Fruit fly (Drosophila melanogaster) whole organism, embryonic: ENCODE measurements around the gene NELF-B.

Source experiments
- Atf-2 ChIP-seq: fragments of 200-800 bp; sonication (Bioruptor generic); optimal IDR thresholded peaks from 2 replicates; lab custom pipeline; 2016; ENCODE audit warnings: missing biosample characterization, missing genetic modification characterization
- BEAF-32 ChIP-seq: fragments of 200-800 bp; sonication (Bioruptor generic); optimal IDR thresholded peaks from 3 replicates; lab custom pipeline; 2017; ENCODE audit warnings: missing biosample characterization, missing genetic modification characterization, mild to moderate bottlenecking, moderate library complexity, missing genetic modification reagents
- CG10654 ChIP-seq: fragments of 200-800 bp; sonication (Bioruptor generic); optimal IDR thresholded peaks from 2 replicates; lab custom pipeline; 2016; ENCODE audit warnings: missing biosample characterization, missing genetic modification characterization
- CG11085 ChIP-seq: fragments of 200-800 bp; sonication (Bioruptor generic); IDR thresholded peaks from 2 replicates; pipeline ENCODE4 v1.3.6; 2022; ENCODE audit warnings: missing biosample characterization, missing genetic modification characterization
- CG12769 ChIP-seq: fragments of 200-800 bp; sonication (Bioruptor generic); optimal IDR thresholded peaks from 2 replicates; lab custom pipeline; 2019; ENCODE audit warnings: missing biosample characterization, mild to moderate bottlenecking, missing genetic modification characterization, moderate library complexity
- CG13894 ChIP-seq: fragments of 200-800 bp; sonication (Bioruptor generic); optimal IDR thresholded peaks from 3 replicates; lab custom pipeline; 2018; ENCODE audit warnings: missing biosample characterization, mild to moderate bottlenecking, missing genetic modification characterization, moderate library complexity
- CG14014 ChIP-seq: fragments of 200-800 bp; sonication (Bioruptor generic); IDR thresholded peaks from 2 replicates; pipeline ENCODE4 v1.3.6; 2022; ENCODE audit warnings: missing biosample characterization, missing genetic modification characterization
- CG15696 ChIP-seq: fragments of 200-800 bp; sonication (Bioruptor generic); optimal IDR thresholded peaks from 2 replicates; lab custom pipeline; 2019; ENCODE audit warnings: missing biosample characterization, mild to moderate bottlenecking, missing genetic modification characterization, moderate library complexity
- CG1602 ChIP-seq: fragments of 200-800 bp; sonication (Bioruptor generic); optimal IDR thresholded peaks from 3 replicates; lab custom pipeline; 2016; ENCODE audit warnings: missing biosample characterization, missing genetic modification characterization
- CG17912 ChIP-seq: fragments of 200-800 bp; sonication (Bioruptor generic); optimal IDR thresholded peaks from 2 replicates; lab custom pipeline; 2018; ENCODE audit warnings: missing biosample characterization, mild to moderate bottlenecking, missing genetic modification characterization
- CG2875 ChIP-seq: fragments of 200-800 bp; sonication (Bioruptor generic); optimal IDR thresholded peaks from 2 replicates; lab custom pipeline; 2017; ENCODE audit warnings: missing biosample characterization, mild to moderate bottlenecking, missing genetic modification characterization, missing genetic modification reagents
- CG2889 ChIP-seq: fragments of 200-800 bp; sonication (Bioruptor generic); IDR thresholded peaks from 3 replicates; pipeline ENCODE4 v1.3.6; 2022; ENCODE audit warnings: missing biosample characterization, missing genetic modification characterization
- CG31441 ChIP-seq: fragments of 200-800 bp; sonication (Bioruptor generic); IDR thresholded peaks from 2 replicates; pipeline ENCODE4 v1.3.6; 2022; ENCODE audit warnings: missing biosample characterization, missing genetic modification characterization
- CG33557 ChIP-seq: fragments of 200-800 bp; sonication (Bioruptor generic); optimal IDR thresholded peaks from 2 replicates; lab custom pipeline; 2019; ENCODE audit warnings: missing biosample characterization, mild to moderate bottlenecking, missing genetic modification characterization, moderate library complexity
- CG34422 ChIP-seq: fragments of 200-800 bp; sonication (Bioruptor generic); IDR thresholded peaks from 3 replicates; pipeline ENCODE4 v1.3.6; 2022; ENCODE audit warnings: missing biosample characterization, missing genetic modification characterization
- CG3847 ChIP-seq: fragments of 200-800 bp; sonication (Bioruptor generic); IDR thresholded peaks from 2 replicates; pipeline ENCODE4 v1.3.6; 2022; ENCODE audit warnings: missing biosample characterization, missing genetic modification characterization
- CG42726 ChIP-seq: fragments of 200-800 bp; sonication (Bioruptor generic); IDR thresholded peaks from 2 replicates; pipeline ENCODE4 v1.3.6; 2022; ENCODE audit warnings: missing biosample characterization, missing genetic modification characterization; ENCODE audit not compliant: partially characterized antibody
- CG6175 ChIP-seq: fragments of 200-800 bp; sonication (Bioruptor generic); IDR thresholded peaks from 3 replicates; pipeline ENCODE4 v1.3.6; 2022; ENCODE audit warnings: missing biosample characterization, missing genetic modification characterization
- CG9437 ChIP-seq: fragments of 200-800 bp; sonication (Bioruptor generic); optimal IDR thresholded peaks from 2 replicates; lab custom pipeline; 2018; ENCODE audit warnings: missing biosample characterization, mild to moderate bottlenecking, missing genetic modification characterization
- D19B ChIP-seq: fragments of 200-800 bp; sonication (Bioruptor generic); optimal IDR thresholded peaks from 2 replicates; lab custom pipeline; 2017; ENCODE audit warnings: missing biosample characterization, mild to moderate bottlenecking, missing genetic modification characterization
- Fer3 ChIP-seq: fragments of 200-800 bp; sonication (Bioruptor generic); optimal IDR thresholded peaks from 2 replicates; lab custom pipeline; 2018; ENCODE audit warnings: missing biosample characterization, mild to moderate bottlenecking, missing genetic modification characterization, moderate library complexity
- Kr ChIP-seq: fragments of 200-800 bp; sonication (Bioruptor generic); optimal IDR thresholded peaks from 2 replicates; lab custom pipeline; 2017; ENCODE audit warnings: missing biosample characterization, mild to moderate bottlenecking, missing genetic modification characterization
- MESR4 ChIP-seq: fragments of 200-800 bp; sonication (Bioruptor generic); optimal IDR thresholded peaks from 2 replicates; lab custom pipeline; 2018; ENCODE audit warnings: missing biosample characterization, mild to moderate bottlenecking, missing genetic modification characterization, moderate library complexity
- Mes4 ChIP-seq: fragments of 200-800 bp; sonication (Bioruptor generic); optimal IDR thresholded peaks from 2 replicates; lab custom pipeline; 2016; ENCODE audit warnings: missing biosample characterization, missing genetic modification characterization
- NC2β ChIP-seq: fragments of 200-800 bp; sonication (Bioruptor generic); optimal IDR thresholded peaks from 2 replicates; lab custom pipeline; 2016; ENCODE audit warnings: missing biosample characterization, missing genetic modification characterization
- NFAT ChIP-seq: fragments of 200-800 bp; sonication (Bioruptor generic); IDR thresholded peaks from 2 replicates; pipeline ENCODE4 v1.3.6; 2022; ENCODE audit warnings: missing biosample characterization, missing genetic modification characterization
- Poxn ChIP-seq: fragments of 200-800 bp; sonication (Bioruptor generic); IDR thresholded peaks from 2 replicates; pipeline ENCODE4 v1.3.6; 2022; ENCODE audit warnings: missing biosample characterization, missing genetic modification characterization
- Rx ChIP-seq: fragments of 200-800 bp; sonication (Bioruptor generic); IDR thresholded peaks from 2 replicates; pipeline ENCODE4 v1.3.6; 2022; ENCODE audit warnings: missing biosample characterization, missing genetic modification characterization
- Sry-β ChIP-seq: fragments of 200-800 bp; sonication (Bioruptor generic); optimal IDR thresholded peaks from 2 replicates; lab custom pipeline; 2018; ENCODE audit warnings: missing biosample characterization, mild to moderate bottlenecking, missing genetic modification characterization, moderate library complexity
- amos ChIP-seq: fragments of 200-800 bp; sonication (Bioruptor generic); IDR thresholded peaks from 2 replicates; pipeline ENCODE4 v1.3.6; 2022; ENCODE audit warnings: missing biosample characterization, missing genetic modification characterization; ENCODE audit not compliant: partially characterized antibody
- ap ChIP-seq: fragments of 200-800 bp; sonication (Bioruptor generic); IDR thresholded peaks from 2 replicates; pipeline ENCODE4 v1.3.6; 2022; ENCODE audit warnings: missing biosample characterization, missing genetic modification characterization
- bbx ChIP-seq: fragments of 200-800 bp; sonication (Bioruptor generic); IDR thresholded peaks from 2 replicates; pipeline ENCODE4 v1.3.6; 2022; ENCODE audit warnings: missing biosample characterization, missing genetic modification characterization; ENCODE audit not compliant: partially characterized antibody
- chm ChIP-seq: fragments of 200-800 bp; sonication (Bioruptor generic); IDR thresholded peaks from 2 replicates; pipeline ENCODE4 v1.3.6; 2022; ENCODE audit warnings: missing biosample characterization, missing genetic modification characterization
- corto ChIP-seq: fragments of 200-800 bp; sonication (Bioruptor generic); optimal IDR thresholded peaks from 2 replicates; lab custom pipeline; 2016; ENCODE audit warnings: missing biosample characterization, mild to moderate bottlenecking, missing genetic modification characterization, moderate library complexity
- dimm ChIP-seq: fragments of 200-800 bp; sonication (Bioruptor generic); IDR thresholded peaks from 2 replicates; pipeline ENCODE4 v1.3.6; 2022; ENCODE audit warnings: missing biosample characterization, missing genetic modification characterization
- fd64A ChIP-seq: fragments of 200-800 bp; sonication (Bioruptor generic); optimal IDR thresholded peaks from 3 replicates; lab custom pipeline; 2018; ENCODE audit warnings: missing biosample characterization, mild to moderate bottlenecking, missing genetic modification characterization
- hkb ChIP-seq, 2 experiments: fragments of 200-800 bp in 1 of 2; fragments of >200 bp in 1 of 2; sonication (Bioruptor generic) in 1 of 2; IDR thresholded peaks in 1 of 2; optimal IDR thresholded peaks in 1 of 2; 2 replicates each; pipeline versions ENCODE4 v1.3.6 to Lab custom; 2017 to 2022; ENCODE audit warnings: missing biosample characterization in 1 of 2, missing genetic modification characterization in 1 of 2
- knrl ChIP-seq: fragments of 200-800 bp; sonication (Bioruptor generic); IDR thresholded peaks from 3 replicates; pipeline ENCODE4 v1.3.6; 2022; ENCODE audit warnings: missing biosample characterization, missing genetic modification characterization; ENCODE audit not compliant: partially characterized antibody
- otp ChIP-seq: fragments of 200-800 bp; sonication (Bioruptor generic); IDR thresholded peaks from 3 replicates; pipeline ENCODE4, ENCODE4 v1.3.6; 2022; ENCODE audit warnings: missing biosample characterization, missing genetic modification characterization
- pb ChIP-seq: fragments of 200-800 bp; sonication (Bioruptor generic); optimal IDR thresholded peaks from 3 replicates; lab custom pipeline; 2016; ENCODE audit warnings: missing biosample characterization, missing genetic modification characterization
- ro ChIP-seq: fragments of 200-800 bp; sonication (Bioruptor generic); IDR thresholded peaks from 2 replicates; pipeline ENCODE4 v1.3.6; 2022; ENCODE audit warnings: missing biosample characterization, missing genetic modification characterization
- sisA ChIP-seq: fragments of 200-800 bp; sonication (Bioruptor generic); IDR thresholded peaks from 2 replicates; pipeline ENCODE4 v1.3.6; 2022; ENCODE audit warnings: missing biosample characterization, missing genetic modification characterization
- sr ChIP-seq: fragments of 200-800 bp; sonication (Bioruptor generic); IDR thresholded peaks from 3 replicates; pipeline ENCODE4 v1.3.6; 2022; ENCODE audit warnings: missing biosample characterization, missing genetic modification characterization
- tio ChIP-seq: fragments of 200-800 bp; sonication (Bioruptor generic); optimal IDR thresholded peaks from 2 replicates; lab custom pipeline; 2017; ENCODE audit warnings: missing biosample characterization, missing genetic modification characterization, inconsistent platforms
- ttk ChIP-seq: fragments of 200-800 bp; sonication (Bioruptor generic); IDR thresholded peaks from 2 replicates; pipeline ENCODE4 v2.1.2; 2022; ENCODE audit warnings: missing biosample characterization, missing genetic modification characterization
- tx ChIP-seq: fragments of 200-800 bp; sonication (Bioruptor generic); optimal IDR thresholded peaks from 2 replicates; lab custom pipeline; 2016; ENCODE audit warnings: missing biosample characterization, missing genetic modification characterization

NELF-B gene

dm6 chrX:7698000-7698896, 29.9 kb downstream of the NELF-B start (continued):
- TF ChIP-seq amos (GFP tag; lab: Robert Waterston, UW), result no peak
- peak; percentile 74 for TF ChIP-seq CG15696
- TF ChIP-seq Fer3 (tag; lab: Kevin White, UChicago), result peak; percentile 97
- peak; percentile 93 for TF ChIP-seq CG11085
- TF ChIP-seq D19B (GFP tag; lab: Kevin White, UChicago), result peak; percentile 87
- TF ChIP-seq CG3847, result peak; percentile 95
- TF ChIP-seq CG10654 (GFP tag; lab: Kevin White, UChicago), result peak; percentile 89
- TF ChIP-seq knrl, result no peak
- TF ChIP-seq fd64A (GFP tag; lab: Kevin White, UChicago), result peak; percentile 74
- peak; percentile 96 for TF ChIP-seq CG14014
- peak; percentile 95 for TF ChIP-seq CG12769 (tag; lab: Kevin White, UChicago)
- peak; percentile 93 for TF ChIP-seq CG6175 (GFP tag; lab: Robert Waterston, UW)
- TF ChIP-seq Kr (GFP tag; lab: Kevin White, UChicago), result no peak
- TF ChIP-seq MESR4 (GFP tag; lab: Kevin White, UChicago), result peak; percentile 31
- TF ChIP-seq CG33557 (GFP tag; lab: Kevin White, UChicago), result peak; percentile 54
- TF ChIP-seq CG42726, result no peak
- no peak for TF ChIP-seq CG17912 (GFP tag; lab: Kevin White, UChicago)
- peak; percentile 88 for TF ChIP-seq Mes4 (GFP tag; lab: Kevin White, UChicago)
- peak; percentile 92 for TF ChIP-seq CG1602 (GFP tag; lab: Kevin White, UChicago)
- TF ChIP-seq corto (GFP tag; lab: Kevin White, UChicago), result peak; percentile 84
- peak; percentile 94 for TF ChIP-seq otp (GFP tag; lab: Robert Waterston, UW)
- peak; percentile 91 for TF ChIP-seq CG9437 (GFP tag; lab: Kevin White, UChicago)
- peak; percentile 78 for TF ChIP-seq Poxn (GFP tag; lab: Robert Waterston, UW)
- peak; percentile 93 for TF ChIP-seq CG2889
- peak; percentile 91 for TF ChIP-seq Rx (GFP tag; lab: Robert Waterston, UW)

- TF ChIP-seq dimm (GFP tag; lab: Robert Waterston, UW) (peak; percentile 55; the same call in 1 of the 2 replicates), CG31441 (GFP tag; lab: Robert Waterston, UW) (peak; percentile 85), CG2875 (peak; percentile 70), CG34422 (GFP tag; lab: Robert Waterston, UW) (peak; percentile 84), ttk (peak; percentile 82), hkb (optimal IDR thresholded peaks at IDR 0.05; lab: Kevin White, UChicago) (no peak), hkb (GFP tag; IDR thresholded peaks at IDR 0.05; lab: Robert Waterston, UW) (peak; percentile 89), pb (GFP tag; lab: Kevin White, UChicago) (peak; percentile 59), tx (GFP tag; lab: Kevin White, UChicago) (peak; percentile 85), NC2β (GFP tag; lab: Kevin White, UChicago) (peak; percentile 50), chm (GFP tag; lab: Robert Waterston, UW) (no peak; the same call in 1 of the 2 replicates), Atf-2 (peak; percentile 78), BEAF-32 (GFP tag; lab: Kevin White, UChicago) (peak; percentile 4), CG13894 (peak; percentile 96), ap (GFP tag; lab: Robert Waterston, UW) (peak; percentile 56; the same call in 1 of the 2 replicates), ro (GFP tag; lab: Robert Waterston, UW) (peak; percentile 39), tio (GFP tag; lab: Kevin White, UChicago) (peak; percentile 73), Sry-β (no peak), NFAT (GFP tag; lab: Robert Waterston, UW) (peak; percentile 80), sisA (GFP tag; lab: Robert Waterston, UW) (peak; percentile 89), bbx (no peak), sr (GFP tag; lab: Robert Waterston, UW) (peak; percentile 78)
These were observed 31.2 kb downstream of the NELF-B start for dm6 chrX:7696711-7697654.
